Worm (Caenorhabditis elegans) whole organism, L2 larva: ENCODE measurements around the gene str-74.

ENCODE experiments used
- C34F6.9 ChIP-seq: fragments of 150-350 bp; optimal IDR thresholded peaks from 2 replicates; lab custom pipeline; 2014; ENCODE audit warnings: missing biosample characterization, missing genetic modification characterization
- F13H6.1 ChIP-seq: sonication (generic microtip); optimal IDR thresholded peaks from 2 replicates; lab custom pipeline; 2016; ENCODE audit warnings: missing genetic modification characterization, missing compliant biosample characterization
- R02D3.7 ChIP-seq: fragments of 150-350 bp; optimal IDR thresholded peaks from 2 replicates; lab custom pipeline; 2014; ENCODE audit warnings: missing biosample characterization, missing genetic modification characterization
- Y55F3AM.14 ChIP-seq: fragments of 200-800 bp; sonication (Bioruptor generic); optimal IDR thresholded peaks from 2 replicates; lab custom pipeline; 2018; ENCODE audit warnings: mild to moderate bottlenecking, missing genetic modification characterization, missing compliant biosample characterization
- ZK546.5 ChIP-seq: sonication (generic microtip); optimal IDR thresholded peaks from 2 replicates; lab custom pipeline; 2017; ENCODE audit warnings: missing biosample characterization, missing genetic modification characterization
- alr-1 ChIP-seq: fragments of 150-350 bp; optimal IDR thresholded peaks from 2 replicates; lab custom pipeline; 2014; ENCODE audit warnings: missing biosample characterization, missing genetic modification characterization
- aly-2 ChIP-seq: fragments of 150-350 bp; optimal IDR thresholded peaks from 2 replicates; lab custom pipeline; 2014; ENCODE audit warnings: missing biosample characterization, missing genetic modification characterization
- ama-1 ChIP-seq: fragments of 150-350 bp; optimal IDR thresholded peaks from 2 replicates; lab custom pipeline; 2018; ENCODE audit warnings: inconsistent platforms
- blmp-1 ChIP-seq: sonication (generic microtip); optimal IDR thresholded peaks from 2 replicates; lab custom pipeline; 2017; ENCODE audit warnings: missing genetic modification characterization, mild to moderate bottlenecking, missing compliant biosample characterization, antibody characterized with exemption, moderate library complexity; ENCODE audit not compliant: insufficient read depth
- ceh-16 ChIP-seq: fragments of 150-350 bp; optimal IDR thresholded peaks from 2 replicates; lab custom pipeline; 2014; ENCODE audit warnings: missing biosample characterization, missing genetic modification characterization
- ceh-82 ChIP-seq: fragments of 150-350 bp; optimal IDR thresholded peaks from 2 replicates; lab custom pipeline; 2014; ENCODE audit warnings: missing biosample characterization, missing genetic modification characterization
- crh-2 ChIP-seq: sonication (generic microtip); optimal IDR thresholded peaks from 2 replicates; lab custom pipeline; 2017; ENCODE audit warnings: missing biosample characterization, missing genetic modification characterization
- egl-27 ChIP-seq: sonication (generic microtip); optimal IDR thresholded peaks from 3 replicates; lab custom pipeline; 2017; ENCODE audit warnings: missing biosample characterization, missing genetic modification reagents, missing genetic modification characterization
- elt-1 ChIP-seq: fragments of 150-350 bp; optimal IDR thresholded peaks from 2 replicates; lab custom pipeline; 2014; ENCODE audit warnings: missing biosample characterization, missing genetic modification characterization
- elt-3 ChIP-seq: sonication (generic microtip); optimal IDR thresholded peaks from 2 replicates; lab custom pipeline; 2017; ENCODE audit warnings: missing biosample characterization, missing genetic modification characterization
- fos-1 ChIP-seq: fragments of 150-350 bp; optimal IDR thresholded peaks from 2 replicates; lab custom pipeline; 2014; ENCODE audit warnings: missing biosample characterization, missing genetic modification characterization
- gmeb-1 ChIP-seq: fragments of 150-350 bp; optimal IDR thresholded peaks from 2 replicates; lab custom pipeline; 2014; ENCODE audit warnings: missing biosample characterization, missing genetic modification characterization
- lin-11 ChIP-seq: fragments of 150-350 bp; sonication (generic microtip); optimal IDR thresholded peaks from 2 replicates; lab custom pipeline; 2014; ENCODE audit warnings: missing biosample characterization, missing genetic modification characterization, inconsistent platforms, mixed read lengths
- lin-13 ChIP-seq: fragments of 150-350 bp; optimal IDR thresholded peaks from 2 replicates; lab custom pipeline; 2014; ENCODE audit warnings: missing biosample characterization, missing genetic modification reagents, missing genetic modification characterization
- lin-39 ChIP-seq: fragments of 150-350 bp; optimal IDR thresholded peaks from 2 replicates; lab custom pipeline; 2014; ENCODE audit warnings: missing biosample characterization, missing genetic modification reagents, missing genetic modification characterization
- lsy-2 ChIP-seq, 2 experiments: fragments of 150-350 bp in 1 of 2; sonication (generic microtip) in 1 of 2; optimal IDR thresholded peaks; 2 replicates each; lab custom pipeline; 2014 to 2017; ENCODE audit warnings: missing biosample characterization in 2 of 2, missing genetic modification characterization in 2 of 2
- mab-5 ChIP-seq: fragments of 150-350 bp; optimal IDR thresholded peaks from 2 replicates; lab custom pipeline; 2014; ENCODE audit warnings: missing biosample characterization, missing genetic modification characterization
- mbf-1 ChIP-seq: sonication (generic microtip); optimal IDR thresholded peaks from 2 replicates; lab custom pipeline; 2017; ENCODE audit warnings: missing biosample characterization, missing genetic modification characterization
- mdl-1 ChIP-seq, 2 experiments: fragments of 150-350 bp in 1 of 2; sonication (generic microtip) in 1 of 2; optimal IDR thresholded peaks; 2 replicates each; lab custom pipeline; 2017; ENCODE audit warnings: missing biosample characterization in 2 of 2, missing genetic modification characterization in 2 of 2
- nhr-10 ChIP-seq: sonication (generic microtip); optimal IDR thresholded peaks from 2 replicates; lab custom pipeline; 2017; ENCODE audit warnings: missing biosample characterization, missing genetic modification characterization
- nhr-11 ChIP-seq: fragments of 150-350 bp; optimal IDR thresholded peaks from 2 replicates; lab custom pipeline; 2014; ENCODE audit warnings: missing biosample characterization, missing genetic modification characterization
- nhr-12 ChIP-seq: fragments of 150-350 bp; optimal IDR thresholded peaks from 2 replicates; lab custom pipeline; 2014; ENCODE audit warnings: missing biosample characterization, missing genetic modification characterization
- nhr-129 ChIP-seq: fragments of 150-350 bp; optimal IDR thresholded peaks from 2 replicates; lab custom pipeline; 2014; ENCODE audit warnings: missing biosample characterization, missing genetic modification characterization
- nhr-21 ChIP-seq: fragments of 150-350 bp; optimal IDR thresholded peaks from 2 replicates; lab custom pipeline; 2014; ENCODE audit warnings: missing biosample characterization, missing genetic modification characterization
- nhr-23 ChIP-seq: fragments of 150-350 bp; optimal IDR thresholded peaks from 2 replicates; lab custom pipeline; 2014; ENCODE audit warnings: missing biosample characterization, missing genetic modification reagents, missing genetic modification characterization
- nhr-237 ChIP-seq: fragments of 150-350 bp; optimal IDR thresholded peaks from 2 replicates; lab custom pipeline; 2014; ENCODE audit warnings: missing biosample characterization, missing genetic modification characterization
- nhr-25 ChIP-seq: fragments of 150-350 bp; sonication (generic microtip); optimal IDR thresholded peaks from 3 replicates; lab custom pipeline; 2014; ENCODE audit warnings: missing biosample characterization, missing genetic modification characterization
- nhr-6 ChIP-seq: fragments of 150-350 bp; optimal IDR thresholded peaks from 2 replicates; lab custom pipeline; 2014; ENCODE audit warnings: missing biosample characterization, missing genetic modification characterization
- nhr-77 ChIP-seq: fragments of 150-350 bp; optimal IDR thresholded peaks from 2 replicates; lab custom pipeline; 2014; ENCODE audit warnings: missing biosample characterization, missing genetic modification characterization
- peb-1 ChIP-seq: fragments of 150-350 bp; optimal IDR thresholded peaks from 2 replicates; lab custom pipeline; 2014; ENCODE audit warnings: missing biosample characterization, missing genetic modification characterization
- sem-4 ChIP-seq: fragments of 150-350 bp; optimal IDR thresholded peaks from 2 replicates; lab custom pipeline; 2014; ENCODE audit warnings: missing biosample characterization, missing genetic modification reagents, missing genetic modification characterization
- skn-1 ChIP-seq: sonication (generic microtip); optimal IDR thresholded peaks from 2 replicates; lab custom pipeline; 2017; ENCODE audit warnings: missing biosample characterization, missing genetic modification characterization
- sma-3 ChIP-seq: sonication (generic microtip); optimal IDR thresholded peaks from 2 replicates; lab custom pipeline; 2016; ENCODE audit warnings: missing genetic modification reagents, missing genetic modification characterization, missing compliant biosample characterization
- sma-9 ChIP-seq, 2 experiments: fragments of 150-350 bp in 1 of 2; sonication (generic microtip) in 1 of 2; optimal IDR thresholded peaks; 2 replicates each; lab custom pipeline; 2014 to 2016; ENCODE audit warnings: missing genetic modification characterization in 2 of 2, mild to moderate bottlenecking in 1 of 2, missing biosample characterization in 1 of 2, missing compliant biosample characterization in 1 of 2, missing genetic modification reagents in 1 of 2, moderate library complexity in 1 of 2
- snpc-4 ChIP-seq: fragments of 150-350 bp; optimal IDR thresholded peaks from 2 replicates; lab custom pipeline; 2014; ENCODE audit warnings: missing biosample characterization, missing genetic modification characterization
- unc-39 ChIP-seq: fragments of 150-350 bp; optimal IDR thresholded peaks from 2 replicates; lab custom pipeline; 2014; ENCODE audit warnings: missing biosample characterization, missing genetic modification characterization
- unc-55 ChIP-seq: fragments of 150-350 bp; sonication (generic microtip); optimal IDR thresholded peaks from 3 replicates; lab custom pipeline; 2014; ENCODE audit warnings: missing biosample characterization, missing genetic modification reagents, missing genetic modification characterization
- unc-62 ChIP-seq: fragments of 150-350 bp; optimal IDR thresholded peaks from 2 replicates; lab custom pipeline; 2014; ENCODE audit warnings: missing biosample characterization, missing genetic modification reagents, missing genetic modification characterization
- zag-1 ChIP-seq: fragments of 150-350 bp; optimal IDR thresholded peaks from 2 replicates; lab custom pipeline; 2014; ENCODE audit warnings: missing biosample characterization, missing genetic modification characterization
- ztf-1 ChIP-seq: fragments of 200-800 bp; sonication (Bioruptor generic); conservative IDR thresholded peaks from 2 replicates; pipeline ENCODE4 v1.3.6; 2022; ENCODE audit warnings: missing genetic modification characterization, missing compliant biosample characterization
- ztf-11 ChIP-seq: sonication (generic microtip); optimal IDR thresholded peaks from 2 replicates; lab custom pipeline; 2017; ENCODE audit warnings: missing biosample characterization, missing genetic modification characterization
- ztf-4 ChIP-seq: fragments of 150-350 bp; optimal IDR thresholded peaks from 2 replicates; lab custom pipeline; 2014; ENCODE audit warnings: missing biosample characterization, missing genetic modification characterization

str-74 gene

ce11 chrX:10197204-10197756, 43.6 kb downstream of the str-74 start, which contains the start of gene nucb-1 (continued):
- TF ChIP-seq F13H6.1 (tag; lab: Kevin White, UChicago): peak; percentile 55
- peak; percentile 94 for TF ChIP-seq C34F6.9 (tag; lab: Kevin White, UChicago)
- peak in 1 of 2 experiments; percentile 14 for TF ChIP-seq mdl-1 (tag; optimal IDR thresholded peaks at IDR 0.05; lab: Kevin White, UChicago)
- TF ChIP-seq egl-27 (tag; lab: Kevin White, UChicago): peak; percentile 67
- TF ChIP-seq unc-39: no peak
- no peak for TF ChIP-seq ama-1
- TF ChIP-seq ztf-11: no peak
- peak; percentile 79 for TF ChIP-seq fos-1 (tag; lab: Kevin White, UChicago)
- TF ChIP-seq nhr-23: no peak

ce11 chrX:10194327-10195096, 46.3 kb downstream of the str-74 start, which contains the start of gene myrf-2:
Gene myrf-2 (minus strand): TSS chrX:10194377.
- no peak for TF ChIP-seq nhr-6 (tag; lab: Kevin White, UChicago)
- peak; percentile 12 for TF ChIP-seq sma-3 (GFP tag; lab: Kevin White, UChicago)
- no peak for TF ChIP-seq mbf-1 (tag; lab: Kevin White, UChicago)
- no peak for TF ChIP-seq zag-1 (tag; lab: Kevin White, UChicago)
- TF ChIP-seq nhr-77 (tag; lab: Kevin White, UChicago): no peak
- no peak for TF ChIP-seq elt-1 (tag; lab: Kevin White, UChicago)
- TF ChIP-seq sma-9 (GFP tag; optimal IDR thresholded peaks at IDR 0.05; lab: Kevin White, UChicago): no peak
- no peak for TF ChIP-seq sma-9 (tag; optimal IDR thresholded peaks at IDR 0.05; lab: Kevin White, UChicago)
- no peak for TF ChIP-seq ceh-16 (tag; lab: Kevin White, UChicago)
- TF ChIP-seq nhr-129 (tag; lab: Kevin White, UChicago): peak; percentile 4
- peak; percentile 50 for TF ChIP-seq blmp-1 (tag; lab: Kevin White, UChicago)
- TF ChIP-seq mdl-1 (tag; optimal IDR thresholded peaks at IDR 0.05; lab: Kevin White, UChicago): peak in 1 of 2 experiments; percentile 13
- no peak for TF ChIP-seq ama-1
- no peak for TF ChIP-seq ztf-4 (tag; lab: Kevin White, UChicago)
- TF ChIP-seq mab-5 (tag; lab: Kevin White, UChicago): no peak
- TF ChIP-seq ZK546.5 (tag; lab: Kevin White, UChicago): no peak
- TF ChIP-seq lin-13 (GFP tag; lab: Kevin White, UChicago): no peak
- TF ChIP-seq peb-1 (tag; lab: Kevin White, UChicago): peak; percentile 80
- TF ChIP-seq ztf-1 (GFP tag; lab: Robert Waterston, UW): no peak
- peak; percentile 21 for TF ChIP-seq nhr-21
- TF ChIP-seq nhr-237 (tag; lab: Kevin White, UChicago): no peak
- TF ChIP-seq elt-3: no peak
- no peak for TF ChIP-seq ztf-11
- TF ChIP-seq crh-2 (tag; lab: Kevin White, UChicago): no peak
- no peak for TF ChIP-seq Y55F3AM.14 (GFP tag; lab: Kevin White, UChicago)
- TF ChIP-seq skn-1 (tag; lab: Kevin White, UChicago): no peak
- no peak for TF ChIP-seq unc-55
- TF ChIP-seq alr-1 (tag; lab: Kevin White, UChicago): no peak
- peak; percentile 23 for TF ChIP-seq F13H6.1 (tag; lab: Kevin White, UChicago)
- TF ChIP-seq sem-4: no peak
- no peak for TF ChIP-seq gmeb-1 (tag; lab: Kevin White, UChicago)
- TF ChIP-seq snpc-4 (tag; lab: Kevin White, UChicago): no peak
- TF ChIP-seq nhr-10 (tag; lab: Kevin White, UChicago): no peak
- no peak for TF ChIP-seq lin-11 (tag; lab: Kevin White, UChicago)
- no peak for TF ChIP-seq lsy-2 (tag; optimal IDR thresholded peaks at IDR 0.05; lab: Kevin White, UChicago)
- TF ChIP-seq nhr-12 (tag; lab: Kevin White, UChicago): no peak
- TF ChIP-seq unc-62 (GFP tag; lab: Kevin White, UChicago): no peak
- no peak for TF ChIP-seq ceh-82 (tag; lab: Kevin White, UChicago)
- no peak for TF ChIP-seq fos-1 (tag; lab: Kevin White, UChicago)
- no peak for TF ChIP-seq nhr-11
- no peak for TF ChIP-seq aly-2 (tag; lab: Kevin White, UChicago)
- peak; percentile 63 for TF ChIP-seq nhr-25 (tag; lab: Kevin White, UChicago)
- TF ChIP-seq lin-39: no peak
- TF ChIP-seq egl-27 (tag; lab: Kevin White, UChicago): no peak
- TF ChIP-seq R02D3.7 (tag; lab: Kevin White, UChicago): no peak
